Fruit fly (Drosophila melanogaster): ENCODE measurements around the gene CG13312.

CG13312 gene

dm6 chr3L:8829572-8829971 lies 22.6 kb upstream of the CG13312 start:
- TF ChIP-seq Rel (GFP tag; optimal IDR thresholded peaks at IDR 0.05) (no peak), Rel (tag; optimal IDR thresholded peaks at IDR 0.05) (no peak), Dif (GFP tag; optimal IDR thresholded peaks at IDR 0.05; ENCODE audit: partially characterized antibody) (no peak), OdsH (GFP tag; optimal IDR thresholded peaks at IDR 0.05) (no peak), Abd-B (GFP tag; optimal IDR thresholded peaks at IDR 0.05) (no peak), N (GFP tag; optimal IDR thresholded peaks at IDR 0.05) (no peak), Hr78 (GFP tag; optimal IDR thresholded peaks at IDR 0.05) (no peak), sage (GFP tag; optimal IDR thresholded peaks at IDR 0.05) (no peak), CrebA (GFP tag; optimal IDR thresholded peaks at IDR 0.05; ENCODE audit: borderline replicate concordance) (no peak), dsf (GFP tag; optimal IDR thresholded peaks at IDR 0.05; ENCODE audit: borderline replicate concordance) (no peak), dl (GFP tag; optimal IDR thresholded peaks at IDR 0.05; ENCODE audit: insufficient read depth in 1 of 2, partially characterized antibody in 2 of 2) (no peak), Hnf4 (GFP tag; optimal IDR thresholded peaks at IDR 0.05) (no peak), Sp1 (GFP tag; optimal IDR thresholded peaks at IDR 0.05) (no peak), CG32264 (GFP tag; optimal IDR thresholded peaks at IDR 0.05) (no peak), Myc (optimal IDR thresholded peaks at IDR 0.05) (no peak), brk (GFP tag; optimal IDR thresholded peaks at IDR 0.05) (no peak), Vsx2 (GFP tag; optimal IDR thresholded peaks at IDR 0.05; ENCODE audit: partially characterized antibody) (no peak), jim (GFP tag; optimal IDR thresholded peaks at IDR 0.05) (no peak), rgr (GFP tag; optimal IDR thresholded peaks at IDR 0.05) (no peak)

- no peak for TF ChIP-seq Vsx2 (GFP tag; optimal IDR thresholded peaks at IDR 0.05; ENCODE audit: partially characterized antibody)
- no peak for TF ChIP-seq Dif (GFP tag; optimal IDR thresholded peaks at IDR 0.05; ENCODE audit: partially characterized antibody)
- TF ChIP-seq GATAd (GFP tag; optimal IDR thresholded peaks at IDR 0.05): no peak
- TF ChIP-seq rgr (GFP tag; optimal IDR thresholded peaks at IDR 0.05): no peak
- no peak for TF ChIP-seq h (GFP tag; optimal IDR thresholded peaks at IDR 0.05)
- TF ChIP-seq N (GFP tag; optimal IDR thresholded peaks at IDR 0.05): no peak
- no peak for TF ChIP-seq dmrt93B (GFP tag; optimal IDR thresholded peaks at IDR 0.05)
- TF ChIP-seq Hnf4 (GFP tag; optimal IDR thresholded peaks at IDR 0.05): no peak
- no peak for TF ChIP-seq pan (optimal IDR thresholded peaks at IDR 0.05)
- no peak for TF ChIP-seq ey (GFP tag; optimal IDR thresholded peaks at IDR 0.05)
- TF ChIP-seq Rel (GFP tag; optimal IDR thresholded peaks at IDR 0.05): no peak
- no peak for TF ChIP-seq Rel (tag; optimal IDR thresholded peaks at IDR 0.05)
- no peak for TF ChIP-seq usp (GFP tag; optimal IDR thresholded peaks at IDR 0.05)
Measured at dm6 chr3L:8827868-8828159, 20.8 kb upstream of the CG13312 start.

- TF ChIP-seq OdsH (GFP tag; optimal IDR thresholded peaks at IDR 0.05) (no peak), Hr83 (GFP tag; optimal IDR thresholded peaks at IDR 0.05; ENCODE audit: poor library complexity, severe bottlenecking) (peak; percentile 58), woc (GFP tag; optimal IDR thresholded peaks at IDR 0.05) (peak; percentile 74), jim (GFP tag; optimal IDR thresholded peaks at IDR 0.05) (peak; percentile 26), rgr (GFP tag; optimal IDR thresholded peaks at IDR 0.05) (peak; percentile 43), Sp1 (GFP tag; optimal IDR thresholded peaks at IDR 0.05) (peak; percentile 43), Vsx2 (GFP tag; optimal IDR thresholded peaks at IDR 0.05; ENCODE audit: partially characterized antibody) (peak; percentile 42), fru (GFP tag; optimal IDR thresholded peaks at IDR 0.05) (peak; percentile 23), Dif (GFP tag; optimal IDR thresholded peaks at IDR 0.05; ENCODE audit: partially characterized antibody) (peak; percentile 87), brk (GFP tag; optimal IDR thresholded peaks at IDR 0.05) (peak; percentile 24), tai (GFP tag; optimal IDR thresholded peaks at IDR 0.05) (no peak), Mio (GFP tag; optimal IDR thresholded peaks at IDR 0.05) (no peak), dl (GFP tag; optimal IDR thresholded peaks at IDR 0.05; ENCODE audit: insufficient read depth in 1 of 2, partially characterized antibody in 2 of 2) (peak; percentile 77 to 85), Abd-B (GFP tag; optimal IDR thresholded peaks at IDR 0.05) (no peak), foxo (GFP tag; optimal IDR thresholded peaks at IDR 0.05) (peak; percentile 20 to 25), h (GFP tag; optimal IDR thresholded peaks at IDR 0.05) (peak; percentile 11), psq (GFP tag; optimal IDR thresholded peaks at IDR 0.05) (no peak), Rel (GFP tag; optimal IDR thresholded peaks at IDR 0.05) (peak; percentile 38), Rel (tag; optimal IDR thresholded peaks at IDR 0.05) (peak; percentile 38), br (GFP tag; optimal IDR thresholded peaks at IDR 0.05) (peak; percentile 29), sage (GFP tag; optimal IDR thresholded peaks at IDR 0.05) (peak; percentile 75)
Measured at dm6 chr3L:8827133-8827867, 20.3 kb upstream of the CG13312 start, which contains the start of gene dally. Gene dally (plus strand): TSS chr3L:8827505.
